Worm (Caenorhabditis elegans): ENCODE measurements around the gene pei-2.

ce11 chrV:976498-977063, 46.7 kb downstream of the pei-2 start:
- no peak for TF ChIP-seq skn-1 (tag; optimal IDR thresholded peaks at IDR 0.05)
- TF ChIP-seq ZK546.5 (tag; optimal IDR thresholded peaks at IDR 0.05): no peak
- TF ChIP-seq ztf-4 (tag; optimal IDR thresholded peaks at IDR 0.05): no peak
- no peak for TF ChIP-seq ztf-11 (tag; optimal IDR thresholded peaks at IDR 0.05)
- no peak for TF ChIP-seq zag-1 (tag; optimal IDR thresholded peaks at IDR 0.05)
- no peak for TF ChIP-seq gmeb-1 (tag; optimal IDR thresholded peaks at IDR 0.05)
- TF ChIP-seq ceh-16 (tag; optimal IDR thresholded peaks at IDR 0.05): no peak
- TF ChIP-seq dmd-4 (tag; optimal IDR thresholded peaks at IDR 0.05): no peak
- TF ChIP-seq nhr-11 (tag; optimal IDR thresholded peaks at IDR 0.05): no peak

Data from whole organism, L2 larva.